Worm (Caenorhabditis elegans) whole organism, L1 larva: ENCODE results near the gene pals-31.

ENCODE experiments used
- ceh-88 ChIP-seq: fragments of 200-800 bp; sonication (Bioruptor generic); IDR thresholded peaks from 2 replicates; pipeline ENCODE4 v1.3.6; 2022; ENCODE audit warnings: missing genetic modification characterization, missing compliant biosample characterization
- hpl-2 ChIP-seq: fragments of 150-350 bp; optimal IDR thresholded peaks from 2 replicates; lab custom pipeline; 2014; ENCODE audit warnings: missing biosample characterization, missing genetic modification reagents, missing genetic modification characterization
- unc-62 ChIP-seq: fragments of 150-350 bp; optimal IDR thresholded peaks from 2 replicates; lab custom pipeline; 2014; ENCODE audit warnings: missing biosample characterization, missing genetic modification reagents, missing genetic modification characterization

- no peak for TF ChIP-seq hpl-2 (GFP tag; lab: Kevin White, UChicago)
- TF ChIP-seq unc-62 (GFP tag; lab: Kevin White, UChicago) = no peak
- no peak for TF ChIP-seq ceh-88
These were observed 28.0 kb downstream of the pals-31 start, which contains the start of the genes F31F4.11 and srh-266 for ce11 chrV:664337-664847.
